Fruit fly (Drosophila melanogaster) whole organism, embryonic: ENCODE measurements around the gene CG10383.

Experiments used
- Abd-B ChIP-seq: fragments of 200-800 bp; sonication (Bioruptor generic); optimal IDR thresholded peaks from 2 replicates; lab custom pipeline; 2018; ENCODE audit warnings: missing biosample characterization, mild to moderate bottlenecking, missing genetic modification characterization, moderate library complexity
- CG10274 ChIP-seq: fragments of 200-800 bp; sonication (Bioruptor generic); optimal IDR thresholded peaks from 3 replicates; lab custom pipeline; 2017; ENCODE audit warnings: missing biosample characterization, mild to moderate bottlenecking, missing genetic modification characterization
- CG10979 ChIP-seq: fragments of 200-800 bp; sonication (Bioruptor generic); optimal IDR thresholded peaks from 2 replicates; lab custom pipeline; 2018; ENCODE audit warnings: missing biosample characterization, mild to moderate bottlenecking, missing genetic modification characterization, moderate library complexity
- CG11093 ChIP-seq: fragments of 200-800 bp; sonication (Bioruptor generic); IDR thresholded peaks from 3 replicates; pipeline ENCODE4 v1.3.6; 2022; ENCODE audit warnings: missing biosample characterization, missing genetic modification characterization
- CG11247 ChIP-seq: fragments of 200-800 bp; sonication (Bioruptor generic); IDR thresholded peaks from 2 replicates; pipeline ENCODE4 v1.3.6; 2022; ENCODE audit warnings: missing biosample characterization, missing genetic modification characterization
- CG11560 ChIP-seq: fragments of 200-800 bp; sonication (Bioruptor generic); IDR thresholded peaks from 3 replicates; pipeline ENCODE4 v1.3.6; 2022; ENCODE audit warnings: missing biosample characterization, missing genetic modification characterization
- CG12104 ChIP-seq: fragments of 200-800 bp; sonication (Bioruptor generic); optimal IDR thresholded peaks from 3 replicates; lab custom pipeline; 2016; ENCODE audit warnings: missing biosample characterization, missing genetic modification characterization
- CG1233 ChIP-seq: fragments of 200-800 bp; sonication (Bioruptor generic); optimal IDR thresholded peaks from 4 replicates; lab custom pipeline; 2018; ENCODE audit warnings: missing biosample characterization, mild to moderate bottlenecking, missing genetic modification characterization
- CG1602 ChIP-seq: fragments of 200-800 bp; sonication (Bioruptor generic); optimal IDR thresholded peaks from 3 replicates; lab custom pipeline; 2016; ENCODE audit warnings: missing biosample characterization, missing genetic modification characterization
- CG16779 ChIP-seq: fragments of 200-800 bp; sonication (Bioruptor generic); IDR thresholded peaks from 2 replicates; pipeline ENCODE4 v1.3.6; 2022; ENCODE audit warnings: missing biosample characterization, missing genetic modification characterization
- CG17385 ChIP-seq: fragments of 200-800 bp; sonication (Bioruptor generic); optimal IDR thresholded peaks from 3 replicates; lab custom pipeline; 2018; ENCODE audit warnings: missing biosample characterization, mild to moderate bottlenecking, missing genetic modification characterization
- CG1832 ChIP-seq: fragments of 200-800 bp; sonication (Bioruptor generic); optimal IDR thresholded peaks from 2 replicates; lab custom pipeline; 2017; ENCODE audit warnings: missing biosample characterization, mild to moderate bottlenecking, missing genetic modification characterization, inconsistent platforms
- CG2875 ChIP-seq: fragments of 200-800 bp; sonication (Bioruptor generic); optimal IDR thresholded peaks from 2 replicates; lab custom pipeline; 2017; ENCODE audit warnings: missing biosample characterization, mild to moderate bottlenecking, missing genetic modification characterization, missing genetic modification reagents
- CG2889 ChIP-seq: fragments of 200-800 bp; sonication (Bioruptor generic); IDR thresholded peaks from 3 replicates; pipeline ENCODE4 v1.3.6; 2022; ENCODE audit warnings: missing biosample characterization, missing genetic modification characterization
- CG3281 ChIP-seq: fragments of 200-800 bp; sonication (Bioruptor generic); optimal IDR thresholded peaks from 3 replicates; lab custom pipeline; 2017; ENCODE audit warnings: missing biosample characterization, mild to moderate bottlenecking, missing genetic modification characterization
- CG34422 ChIP-seq: fragments of 200-800 bp; sonication (Bioruptor generic); IDR thresholded peaks from 3 replicates; pipeline ENCODE4 v1.3.6; 2022; ENCODE audit warnings: missing biosample characterization, missing genetic modification characterization
- CG4854 ChIP-seq: fragments of 200-800 bp; sonication (Bioruptor generic); optimal IDR thresholded peaks from 2 replicates; lab custom pipeline; 2016; ENCODE audit warnings: missing biosample characterization, missing genetic modification characterization, inconsistent platforms
- CG5953 ChIP-seq: fragments of 200-800 bp; sonication (Bioruptor generic); IDR thresholded peaks from 2 replicates; pipeline ENCODE4 v1.3.6; 2022; ENCODE audit warnings: missing biosample characterization, missing genetic modification characterization
- CG6654 ChIP-seq: fragments of 200-800 bp; sonication (Bioruptor generic); optimal IDR thresholded peaks from 2 replicates; lab custom pipeline; 2017; ENCODE audit warnings: missing biosample characterization, mild to moderate bottlenecking, missing genetic modification characterization
- CG7357 ChIP-seq: fragments of 200-800 bp; sonication (Bioruptor generic); IDR thresholded peaks from 3 replicates; pipeline ENCODE4 v1.3.6; 2022; ENCODE audit warnings: missing biosample characterization, missing genetic modification characterization
- Dad ChIP-seq: fragments of 200-800 bp; sonication (Bioruptor generic); optimal IDR thresholded peaks from 3 replicates; lab custom pipeline; 2016; ENCODE audit warnings: missing biosample characterization, missing genetic modification characterization
- Dfd ChIP-seq, 2 experiments: fragments of >200 bp; optimal IDR thresholded peaks; 2 replicates each; lab custom pipeline; 2017; ENCODE audit warnings: missing biosample characterization in 2 of 2, missing genetic modification characterization in 2 of 2
- Dip3 ChIP-seq: fragments of 200-800 bp; sonication (Bioruptor generic); optimal IDR thresholded peaks from 3 replicates; lab custom pipeline; 2016; ENCODE audit warnings: missing biosample characterization, missing genetic modification characterization
- ERR ChIP-seq: fragments of 200-800 bp; sonication (Bioruptor generic); optimal IDR thresholded peaks from 2 replicates; lab custom pipeline; 2016; ENCODE audit warnings: missing biosample characterization, missing genetic modification characterization
- Ets65A ChIP-seq: fragments of 200-800 bp; sonication (Bioruptor generic); peaks from one replicate; lab custom pipeline; 2016; ENCODE audit warnings: missing biosample characterization, missing genetic modification characterization
- Gsc ChIP-seq: fragments of 200-800 bp; sonication (Bioruptor generic); IDR thresholded peaks from 2 replicates; pipeline ENCODE4 v1.3.6; 2022; ENCODE audit warnings: missing biosample characterization, missing genetic modification characterization
- H2.0 ChIP-seq: fragments of 200-800 bp; sonication (Bioruptor generic); IDR thresholded peaks from 2 replicates; pipeline ENCODE4 v1.3.6; 2022; ENCODE audit warnings: missing biosample characterization, missing genetic modification characterization
- Hand ChIP-seq: fragments of 200-800 bp; sonication (Bioruptor generic); optimal IDR thresholded peaks from 2 replicates; lab custom pipeline; 2017; ENCODE audit warnings: mild to moderate bottlenecking, missing biosample characterization, missing genetic modification reagents, missing genetic modification characterization
- Hmx ChIP-seq: fragments of 200-800 bp; sonication (Bioruptor generic); optimal IDR thresholded peaks from 2 replicates; lab custom pipeline; 2016; ENCODE audit warnings: missing biosample characterization, missing genetic modification characterization
- Med ChIP-seq: fragments of 200-800 bp; sonication (Bioruptor generic); peaks from one replicate; lab custom pipeline; 2016; ENCODE audit warnings: missing biosample characterization, missing genetic modification characterization, mild to moderate bottlenecking, inconsistent platforms, moderate library complexity
- Mes4 ChIP-seq: fragments of 200-800 bp; sonication (Bioruptor generic); optimal IDR thresholded peaks from 2 replicates; lab custom pipeline; 2016; ENCODE audit warnings: missing biosample characterization, missing genetic modification characterization
- NFAT ChIP-seq: fragments of 200-800 bp; sonication (Bioruptor generic); IDR thresholded peaks from 2 replicates; pipeline ENCODE4 v1.3.6; 2022; ENCODE audit warnings: missing biosample characterization, missing genetic modification characterization
- Nf-YB ChIP-seq: fragments of 200-800 bp; sonication (Bioruptor generic); optimal IDR thresholded peaks from 3 replicates; lab custom pipeline; 2019; ENCODE audit warnings: missing biosample characterization, mild to moderate bottlenecking, missing genetic modification characterization, moderate library complexity
- Sox100B ChIP-seq: fragments of 200-800 bp; sonication (Bioruptor generic); optimal IDR thresholded peaks from 3 replicates; lab custom pipeline; 2018; ENCODE audit warnings: missing biosample characterization, mild to moderate bottlenecking, missing genetic modification characterization
- cas ChIP-seq: fragments of 200-800 bp; sonication (Bioruptor generic); IDR thresholded peaks from 2 replicates; pipeline ENCODE4 v1.3.6; 2022; ENCODE audit warnings: missing biosample characterization, missing genetic modification characterization
- caup ChIP-seq: fragments of 200-800 bp; sonication (Bioruptor generic); optimal IDR thresholded peaks from 3 replicates; lab custom pipeline; 2017; ENCODE audit warnings: missing biosample characterization, mild to moderate bottlenecking, missing genetic modification characterization, moderate library complexity; ENCODE audit not compliant: severe bottlenecking
- ftz-f1 ChIP-seq: fragments of 200-800 bp; sonication (Bioruptor generic); optimal IDR thresholded peaks from 2 replicates; lab custom pipeline; 2016; ENCODE audit warnings: missing biosample characterization, missing genetic modification characterization
- fu2 ChIP-seq: fragments of 200-800 bp; sonication (Bioruptor generic); optimal IDR thresholded peaks from 2 replicates; lab custom pipeline; 2016; ENCODE audit warnings: missing biosample characterization, missing genetic modification characterization
- ind ChIP-seq: fragments of 200-800 bp; sonication (Bioruptor generic); optimal IDR thresholded peaks from 3 replicates; lab custom pipeline; 2016; ENCODE audit warnings: missing biosample characterization, missing genetic modification characterization
- lbe ChIP-seq: fragments of 200-800 bp; sonication (Bioruptor generic); optimal IDR thresholded peaks from 2 replicates; lab custom pipeline; 2016; ENCODE audit warnings: missing biosample characterization, mild to moderate bottlenecking, missing genetic modification characterization
- lov ChIP-seq, 2 experiments: fragments of 200-800 bp in 1 of 2; fragments of >200 bp in 1 of 2; sonication (Bioruptor generic) in 1 of 2; IDR thresholded peaks in 1 of 2; optimal IDR thresholded peaks in 1 of 2; 2 replicates in 1 of 2; 3 replicates in 1 of 2; pipeline versions ENCODE4 v1.3.6 to Lab custom; 2017 to 2022; ENCODE audit warnings: missing biosample characterization in 1 of 2, missing genetic modification characterization in 1 of 2
- oc ChIP-seq: fragments of 200-800 bp; sonication (Bioruptor generic); optimal IDR thresholded peaks from 2 replicates; lab custom pipeline; 2018; ENCODE audit warnings: missing biosample characterization, mild to moderate bottlenecking, missing genetic modification characterization, moderate library complexity
- peb ChIP-seq: fragments of 200-800 bp; sonication (Bioruptor generic); IDR thresholded peaks from 2 replicates; pipeline ENCODE4 v1.3.6; 2022; ENCODE audit warnings: missing biosample characterization, missing genetic modification characterization
- pho ChIP-seq: fragments of 200-800 bp; sonication (Bioruptor generic); optimal IDR thresholded peaks from 2 replicates; lab custom pipeline; 2016; ENCODE audit warnings: missing biosample characterization, missing genetic modification characterization
- ro ChIP-seq: fragments of 200-800 bp; sonication (Bioruptor generic); IDR thresholded peaks from 2 replicates; pipeline ENCODE4 v1.3.6; 2022; ENCODE audit warnings: missing biosample characterization, missing genetic modification characterization
- run ChIP-seq: fragments of 200-800 bp; sonication (Bioruptor generic); optimal IDR thresholded peaks from 3 replicates; lab custom pipeline; 2018; ENCODE audit warnings: missing biosample characterization, mild to moderate bottlenecking, missing genetic modification characterization
- sc ChIP-seq, 3 experiments: fragments of >200 bp in 2 of 3; fragments of 200-800 bp in 1 of 3; sonication (Bioruptor generic) in 1 of 3; optimal IDR thresholded peaks; 2 replicates in 2 of 3; 3 replicates in 1 of 3; lab custom pipeline; 2017; ENCODE audit warnings: mild to moderate bottlenecking in 1 of 3, missing biosample characterization in 1 of 3, missing genetic modification characterization in 1 of 3, missing genetic modification reagents in 1 of 3
- tap ChIP-seq: fragments of 200-800 bp; optimal IDR thresholded peaks from 3 replicates; lab custom pipeline; 2019; ENCODE audit warnings: missing biosample characterization, mild to moderate bottlenecking, missing genetic modification characterization, moderate library complexity
- trem ChIP-seq: fragments of 200-800 bp; optimal IDR thresholded peaks from 3 replicates; lab custom pipeline; 2019; ENCODE audit warnings: missing biosample characterization, mild to moderate bottlenecking, missing genetic modification characterization, moderate library complexity
- tup ChIP-seq: fragments of 200-800 bp; sonication (Bioruptor generic); optimal IDR thresholded peaks from 2 replicates; lab custom pipeline; 2016; ENCODE audit warnings: missing biosample characterization, mild to moderate bottlenecking, missing genetic modification characterization, moderate library complexity

The CG10383 gene

dm6 chr2L:18705617-18706046 is 10.2 kb upstream of the CG10383 start, which contains the start of gene Jwa (continued):
- TF ChIP-seq CG10274, result peak; percentile 20
- peak; percentile 89 for TF ChIP-seq peb (GFP tag; lab: Robert Waterston, UW)
- TF ChIP-seq CG10979 (tag; lab: Kevin White, UChicago), result peak; percentile 88
- TF ChIP-seq CG2889, result peak; percentile 93
- peak; percentile 90 for TF ChIP-seq ind (GFP tag; lab: Kevin White, UChicago)
- no peak for TF ChIP-seq CG1832 (GFP tag; lab: Kevin White, UChicago)
- no peak for TF ChIP-seq Dfd (GFP tag; optimal IDR thresholded peaks at IDR 0.05; lab: Kevin White, UChicago)
- TF ChIP-seq fu2, result peak; percentile 93
- peak; percentile 97 for TF ChIP-seq lbe
- TF ChIP-seq sc (optimal IDR thresholded peaks at IDR 0.05; lab: Kevin White, UChicago), result no peak
- peak; percentile 86 for TF ChIP-seq sc (GFP tag; optimal IDR thresholded peaks at IDR 0.05; lab: Kevin White, UChicago)
- TF ChIP-seq lov (optimal IDR thresholded peaks at IDR 0.05; lab: Kevin White, UChicago), result no peak
- TF ChIP-seq lov (GFP tag; IDR thresholded peaks at IDR 0.05; lab: Robert Waterston, UW), result peak; percentile 83; the same call in 2 of the 3 replicates
- TF ChIP-seq CG11093, result peak; percentile 78; the same call in 2 of the 3 replicates
- TF ChIP-seq tap (tag; lab: Kevin White, UChicago), result peak; percentile 39
- peak; percentile 95 for TF ChIP-seq CG5953 (GFP tag; lab: Robert Waterston, UW)
- TF ChIP-seq CG16779 (GFP tag; lab: Robert Waterston, UW), result peak; percentile 64
- peak; percentile 81 for TF ChIP-seq CG7357 (GFP tag; lab: Robert Waterston, UW)
- peak; percentile 91 for TF ChIP-seq caup
- peak; percentile 80 for TF ChIP-seq Nf-YB
- peak; percentile 94 for TF ChIP-seq Abd-B
- peak; percentile 92 for TF ChIP-seq cas (GFP tag; lab: Robert Waterston, UW)
- peak; percentile 71; the same call in 2 of the 3 replicates for TF ChIP-seq CG11560
- TF ChIP-seq tup (GFP tag; lab: Kevin White, UChicago), result peak; percentile 67
- peak; percentile 82 for TF ChIP-seq Hand (GFP tag; lab: Kevin White, UChicago)
- peak; percentile 76 for TF ChIP-seq Dad
- peak; percentile 92 for TF ChIP-seq NFAT (GFP tag; lab: Robert Waterston, UW)
- peak; percentile 59 for TF ChIP-seq ftz-f1 (GFP tag; lab: Kevin White, UChicago)
- peak; percentile 79 for TF ChIP-seq trem (tag; lab: Kevin White, UChicago)
- peak; percentile 83 for TF ChIP-seq Mes4 (GFP tag; lab: Kevin White, UChicago)
- TF ChIP-seq CG1233 (GFP tag; lab: Kevin White, UChicago), result peak; percentile 62
- peak; percentile 94 for TF ChIP-seq CG1602 (GFP tag; lab: Kevin White, UChicago)
- peak; percentile 87 for TF ChIP-seq CG11247 (GFP tag; lab: Robert Waterston, UW)
- peak; percentile 81 for TF ChIP-seq Hmx (GFP tag; lab: Kevin White, UChicago)
- TF ChIP-seq CG34422 (GFP tag; lab: Robert Waterston, UW), result peak; percentile 93
- peak; percentile 75 for TF ChIP-seq CG3281 (GFP tag; lab: Kevin White, UChicago)
- peak; percentile 72 for TF ChIP-seq Gsc (GFP tag; lab: Robert Waterston, UW)
- peak; percentile 68 for TF ChIP-seq CG2875 (GFP tag; lab: Kevin White, UChicago)
- TF ChIP-seq CG12104 (GFP tag; lab: Kevin White, UChicago), result peak; percentile 73
- peak; percentile 70 for TF ChIP-seq ro (GFP tag; lab: Robert Waterston, UW)
- TF ChIP-seq CG4854 (GFP tag; lab: Kevin White, UChicago), result peak; percentile 80
- peak; percentile 98 for TF ChIP-seq Med (GFP tag; lab: Kevin White, UChicago)
- peak; percentile 99 for TF ChIP-seq Ets65A (GFP tag; lab: Kevin White, UChicago)
- peak; percentile 92 for TF ChIP-seq H2.0 (GFP tag; lab: Robert Waterston, UW)
- peak; percentile 31 for TF ChIP-seq run (tag; lab: Kevin White, UChicago)
- peak; percentile 37 for TF ChIP-seq CG6654
- peak; percentile 90 for TF ChIP-seq CG17385 (GFP tag; lab: Kevin White, UChicago)
- TF ChIP-seq Dip3, result peak; percentile 94
- peak; percentile 78 for TF ChIP-seq Sox100B (GFP tag; lab: Kevin White, UChicago)
- peak; percentile 76 for TF ChIP-seq ERR (GFP tag; lab: Kevin White, UChicago)
- peak; percentile 93 for TF ChIP-seq pho (GFP tag; lab: Kevin White, UChicago)
- no peak for TF ChIP-seq oc (tag; lab: Kevin White, UChicago)
